Worm (Caenorhabditis elegans) whole organism, L1 larva: ENCODE measurements around the gene srh-229.

Experiments used
- C04F5.9 ChIP-seq: sonication (generic microtip); optimal IDR thresholded peaks from 2 replicates; lab custom pipeline; 2016; ENCODE audit warnings: missing genetic modification characterization, missing compliant biosample characterization
- C16A3.4 ChIP-seq: fragments of 150-350 bp; optimal IDR thresholded peaks from 2 replicates; lab custom pipeline; 2014; ENCODE audit warnings: missing biosample characterization, missing genetic modification characterization
- blmp-1 ChIP-seq: fragments of 150-350 bp; optimal IDR thresholded peaks from 2 replicates; lab custom pipeline; 2014; ENCODE audit warnings: missing biosample characterization, missing genetic modification characterization
- ceh-8 ChIP-seq: fragments of 200-800 bp; sonication (Bioruptor generic); optimal IDR thresholded peaks from 2 replicates; lab custom pipeline; 2018; ENCODE audit warnings: mild to moderate bottlenecking, missing genetic modification characterization, moderate library complexity, missing compliant biosample characterization
- ceh-90 ChIP-seq: sonication (generic microtip); optimal IDR thresholded peaks from 2 replicates; lab custom pipeline; 2016; ENCODE audit warnings: missing genetic modification characterization, missing compliant biosample characterization
- dpl-1 ChIP-seq, 3 experiments: fragments of 150-350 bp in 2 of 3; sonication (generic microtip) in 1 of 3; optimal IDR thresholded peaks; 2 replicates each; lab custom pipeline; 2014 to 2017; ENCODE audit warnings: missing biosample characterization in 3 of 3, missing genetic modification characterization in 3 of 3, missing genetic modification reagents in 3 of 3
- dsc-1 ChIP-seq: sonication (generic microtip); optimal IDR thresholded peaks from 2 replicates; lab custom pipeline; 2016; ENCODE audit warnings: mild to moderate bottlenecking, missing genetic modification characterization, missing compliant biosample characterization
- efl-1 ChIP-seq, 4 experiments: fragments of 150-350 bp; optimal IDR thresholded peaks in 3 of 4; peaks in 1 of 4; 1 replicate in 1 of 4; 2 replicates in 3 of 4; lab custom pipeline; 2014; ENCODE audit warnings: missing biosample characterization in 2 of 4, missing genetic modification characterization in 2 of 4, missing genetic modification reagents in 2 of 4
- efl-3 ChIP-seq: fragments of 200-800 bp; sonication (Bioruptor generic); optimal IDR thresholded peaks from 2 replicates; lab custom pipeline; 2018; ENCODE audit warnings: mild to moderate bottlenecking, missing genetic modification characterization, missing compliant biosample characterization
- egl-13 ChIP-seq: sonication (generic microtip); optimal IDR thresholded peaks from 2 replicates; lab custom pipeline; 2016; ENCODE audit warnings: missing genotype, missing genetic modification reagents, missing genetic modification characterization, missing compliant biosample characterization
- ets-5 ChIP-seq: fragments of 200-800 bp; sonication (Bioruptor generic); IDR thresholded peaks from 2 replicates; pipeline ENCODE4 v1.3.6; 2022; ENCODE audit warnings: missing genetic modification characterization, missing compliant biosample characterization
- fkh-10 ChIP-seq: sonication (generic microtip); optimal IDR thresholded peaks from 2 replicates; lab custom pipeline; 2017; ENCODE audit warnings: missing biosample characterization, missing genetic modification reagents, missing genetic modification characterization
- fkh-4 ChIP-seq: sonication (generic microtip); optimal IDR thresholded peaks from 2 replicates; lab custom pipeline; 2016; ENCODE audit warnings: missing compliant biosample characterization, missing genetic modification characterization, borderline replicate concordance
- jun-1 ChIP-seq: fragments of 150-350 bp; optimal IDR thresholded peaks from 2 replicates; lab custom pipeline; 2014; ENCODE audit warnings: missing biosample characterization, missing genetic modification reagents, missing genetic modification characterization
- lin-35 ChIP-seq, 2 experiments: fragments of 150-350 bp; optimal IDR thresholded peaks; 2 replicates each; lab custom pipeline; 2014; ENCODE audit warnings: missing biosample characterization in 2 of 2, missing genetic modification characterization in 2 of 2, missing genetic modification reagents in 2 of 2
- lin-39 ChIP-seq: fragments of 150-350 bp; optimal IDR thresholded peaks from 2 replicates; lab custom pipeline; 2014; ENCODE audit warnings: missing biosample characterization, missing genetic modification reagents, missing genetic modification characterization
- mab-9 ChIP-seq: fragments of 200-800 bp; sonication (Bioruptor generic); IDR thresholded peaks from 2 replicates; pipeline ENCODE4 v1.3.6; 2022; ENCODE audit warnings: missing genetic modification reagents, missing genetic modification characterization, missing compliant biosample characterization
- mdl-1 ChIP-seq, 2 experiments: fragments of 150-350 bp; optimal IDR thresholded peaks; 2 replicates each; lab custom pipeline; 2014 to 2017; ENCODE audit warnings: missing biosample characterization in 2 of 2, missing genetic modification characterization in 2 of 2, inconsistent platforms in 1 of 2
- mef-2 ChIP-seq: fragments of 150-350 bp; optimal IDR thresholded peaks from 2 replicates; lab custom pipeline; 2014; ENCODE audit warnings: missing biosample characterization, missing genetic modification characterization
- nhr-11 ChIP-seq: fragments of 150-350 bp; optimal IDR thresholded peaks from 2 replicates; lab custom pipeline; 2014; ENCODE audit warnings: missing biosample characterization, missing genetic modification characterization
- nhr-20 ChIP-seq: sonication (generic microtip); optimal IDR thresholded peaks from 2 replicates; lab custom pipeline; 2016; ENCODE audit warnings: mild to moderate bottlenecking, missing genetic modification characterization, missing compliant biosample characterization
- nhr-71 ChIP-seq: sonication (generic microtip); optimal IDR thresholded peaks from 2 replicates; lab custom pipeline; 2016; ENCODE audit warnings: mild to moderate bottlenecking, missing genetic modification characterization, moderate library complexity, missing compliant biosample characterization
- nhr-76 ChIP-seq: sonication (generic microtip); optimal IDR thresholded peaks from 2 replicates; lab custom pipeline; 2017; ENCODE audit warnings: missing biosample characterization, missing genetic modification characterization
- nhr-77 ChIP-seq: fragments of 150-350 bp; optimal IDR thresholded peaks from 2 replicates; lab custom pipeline; 2014; ENCODE audit warnings: missing biosample characterization, missing genetic modification characterization
- nhr-90 ChIP-seq: sonication (generic microtip); optimal IDR thresholded peaks from 2 replicates; lab custom pipeline; 2016; ENCODE audit warnings: mild to moderate bottlenecking, missing genetic modification characterization, missing compliant biosample characterization; ENCODE audit not compliant: poor library complexity
- pag-3 ChIP-seq: sonication (generic microtip); optimal IDR thresholded peaks from 2 replicates; lab custom pipeline; 2017; ENCODE audit warnings: missing genetic modification characterization, mild to moderate bottlenecking, missing compliant biosample characterization, antibody characterized with exemption, borderline replicate concordance; ENCODE audit not compliant: insufficient read depth
- pqm-1 ChIP-seq: sonication (generic microtip); optimal IDR thresholded peaks from 3 replicates; lab custom pipeline; 2017; ENCODE audit warnings: missing biosample characterization, missing genetic modification characterization
- snpc-4 ChIP-seq: fragments of 150-350 bp; optimal IDR thresholded peaks from 2 replicates; lab custom pipeline; 2014; ENCODE audit warnings: missing biosample characterization, missing genetic modification characterization
- sptf-1 ChIP-seq: fragments of 150-350 bp; optimal IDR thresholded peaks from 2 replicates; lab custom pipeline; 2014; ENCODE audit warnings: missing biosample characterization, missing genetic modification characterization
- sup-37 ChIP-seq: fragments of 200-800 bp; sonication (Bioruptor generic); optimal IDR thresholded peaks from 2 replicates; lab custom pipeline; 2018; ENCODE audit warnings: mild to moderate bottlenecking, missing genetic modification characterization, missing compliant biosample characterization
- swsn-7 ChIP-seq: sonication (generic microtip); optimal IDR thresholded peaks from 2 replicates; lab custom pipeline; 2016; ENCODE audit warnings: missing genetic modification characterization, missing compliant biosample characterization
- xbp-1 ChIP-seq: sonication (generic microtip); optimal IDR thresholded peaks from 2 replicates; lab custom pipeline; 2016; ENCODE audit warnings: missing genetic modification characterization, missing compliant biosample characterization
- zip-4 ChIP-seq: fragments of 200-800 bp; sonication (Bioruptor generic); optimal IDR thresholded peaks from 2 replicates; lab custom pipeline; 2018; ENCODE audit warnings: mild to moderate bottlenecking, missing genetic modification characterization, moderate library complexity, missing compliant biosample characterization
- ztf-11 ChIP-seq, 2 experiments: sonication (generic microtip); optimal IDR thresholded peaks; 2 replicates each; lab custom pipeline; 2016 to 2017; ENCODE audit warnings: missing genetic modification characterization in 2 of 2, missing biosample characterization in 1 of 2, missing compliant biosample characterization in 1 of 2

Gene srh-229

ce11 chrV:7539015-7539414, 34.8 kb upstream of the srh-229 start, which contains the start of gene srh-268:
srh-268 (plus strand) TSS chrV:7539315.
- TF ChIP-seq ceh-90 (tag; lab: Kevin White, UChicago) (no peak), nhr-76 (no peak), C04F5.9 (no peak), xbp-1 (tag; lab: Kevin White, UChicago) (no peak), nhr-90 (no peak), sup-37 (GFP tag; lab: Kevin White, UChicago) (no peak), mdl-1 (tag; optimal IDR thresholded peaks at IDR 0.05; lab: Kevin White, UChicago) (no peak), nhr-11 (tag; lab: Kevin White, UChicago) (no peak), snpc-4 (tag; lab: Kevin White, UChicago) (no peak)

ce11 chrV:7538018-7538417, 33.8 kb upstream of the srh-229 start, which contains the start of gene C54F6.12:
C54F6.12 (minus strand) TSS chrV:7538118.
- no peak for TF ChIP-seq nhr-76
- no peak for TF ChIP-seq lin-39 (tag; lab: Kevin White, UChicago)
- TF ChIP-seq ceh-8, result no peak
- no peak for TF ChIP-seq efl-3 (GFP tag; lab: Kevin White, UChicago)
- TF ChIP-seq nhr-20 (tag; lab: Kevin White, UChicago), result no peak
- no peak for TF ChIP-seq lin-35 (GFP tag; optimal IDR thresholded peaks at IDR 0.05; lab: Kevin White, UChicago)
- no peak for TF ChIP-seq pag-3
- no peak for TF ChIP-seq C04F5.9
- no peak for TF ChIP-seq mef-2
- no peak for TF ChIP-seq nhr-71 (tag; lab: Kevin White, UChicago)
- no peak for TF ChIP-seq jun-1 (tag; lab: Kevin White, UChicago)
- no peak for TF ChIP-seq dsc-1 (tag; lab: Kevin White, UChicago)
- TF ChIP-seq sptf-1, result no peak
- TF ChIP-seq zip-4 (GFP tag; lab: Kevin White, UChicago), result no peak
- TF ChIP-seq, all 84 proteins: peak for 0

ce11 chrV:7532947-7533346, 28.8 kb upstream of the srh-229 start, which contains the start of gene C54F6.3:
C54F6.3 (plus strand) TSS chrV:7533247.
- TF ChIP-seq efl-1 (optimal IDR thresholded peaks at IDR 0.05; lab: Kevin White, UChicago), result no peak
- peak in 1 of 2 experiments; percentile 50 for TF ChIP-seq efl-1 (GFP tag; optimal IDR thresholded peaks at IDR 0.05 in 1 of 2; lab: Kevin White, UChicago)
- TF ChIP-seq mab-9, result no peak

ce11 chrV:7529840-7530239, 25.7 kb upstream of the srh-229 start, which contains the start of gene swt-2:
swt-2 (plus strand) TSS chrV:7530140.
- TF ChIP-seq ets-5 (GFP tag; lab: Robert Waterston, UW) (no peak), nhr-77 (tag; lab: Kevin White, UChicago) (no peak), mab-9 (no peak), swsn-7 (tag; lab: Kevin White, UChicago) (no peak), C04F5.9 (no peak)

- TF ChIP-seq blmp-1 (tag; lab: Kevin White, UChicago), result no peak
- TF ChIP-seq ceh-8, result no peak
- no peak for TF ChIP-seq fkh-4
- TF ChIP-seq pqm-1 (tag; lab: Kevin White, UChicago), result no peak
- TF ChIP-seq ztf-11 (tag; optimal IDR thresholded peaks at IDR 0.05; lab: Kevin White, UChicago), result no peak
- TF ChIP-seq mab-9, result no peak
- TF ChIP-seq dpl-1 (GFP tag; optimal IDR thresholded peaks at IDR 0.05; lab: Kevin White, UChicago), result no peak
- TF ChIP-seq dsc-1 (tag; lab: Kevin White, UChicago), result no peak
- TF ChIP-seq fkh-10 (GFP tag; lab: Kevin White, UChicago), result no peak
- no peak for TF ChIP-seq mdl-1 (tag; optimal IDR thresholded peaks at IDR 0.05; lab: Kevin White, UChicago)
- no peak for TF ChIP-seq egl-13
- no peak for TF ChIP-seq C16A3.4
Measured at ce11 chrV:7528816-7529215, 24.6 kb upstream of the srh-229 start, which contains the start of gene C54F6.5. C54F6.5 (plus strand) TSS chrV:7529116.
